Fruit fly (Drosophila melanogaster) whole organism, larva: Measurements from ENCODE around the gene bol.

Source experiments
- noc ChIP-seq: fragments of 200-800 bp; sonication (Bioruptor generic); optimal IDR thresholded peaks from 3 replicates; lab custom pipeline; 2019; ENCODE audit warnings: missing biosample characterization, mild to moderate bottlenecking, missing genetic modification characterization, moderate library complexity

bol gene

dm6 chr3L:9134349-9134748 lies at the start of gene bol, which contains the start of gene Dhpr:
bol (minus strand) TSS chr3L:9134405.
Dhpr (plus strand) TSS chr3L:9134560.
- TF ChIP-seq noc (tag; lab: Kevin White, UChicago) = no peak

- no peak for TF ChIP-seq noc (tag; lab: Kevin White, UChicago)
Measured at dm6 chr3L:9182053-9182572, 47.9 kb upstream of the bol start, which contains the start of gene Rdl. Rdl (minus strand) TSS chr3L:9182149.

dm6 chr3L:9151183-9151786 lies 17.1 kb upstream of the bol start:
- TF ChIP-seq noc (tag; lab: Kevin White, UChicago) = no peak

- TF ChIP-seq noc (tag; lab: Kevin White, UChicago) = no peak
Measured at dm6 chr3L:9141998-9142397, 7.8 kb upstream of the bol start.

- TF ChIP-seq noc (tag; lab: Kevin White, UChicago) = no peak
Measured at dm6 chr3L:9139553-9139952, 5.3 kb upstream of the bol start.

- no peak for TF ChIP-seq noc (tag; lab: Kevin White, UChicago)
Measured at dm6 chr3L:9136976-9137954, 3.1 kb upstream of the bol start, which contains the start of the genes Use1 and nwk. Use1 (minus strand) TSS chr3L:9137181. nwk (plus strand) TSS chr3L:9137860.

- no peak for TF ChIP-seq noc (tag; lab: Kevin White, UChicago)
Measured at dm6 chr3L:9135792-9136191, 1.6 kb upstream of the bol start.

- TF ChIP-seq noc (tag; lab: Kevin White, UChicago) = no peak
Measured at dm6 chr3L:9129583-9130146, 4.5 kb downstream of the bol start.

dm6 chr3L:9128700-9129582 lies 5.3 kb downstream of the bol start:
- TF ChIP-seq noc (tag; lab: Kevin White, UChicago) = no peak

dm6 chr3L:9127690-9128458 lies 6.3 kb downstream of the bol start:
- TF ChIP-seq noc (tag; lab: Kevin White, UChicago) = no peak

dm6 chr3L:9126888-9127689 lies 7.1 kb downstream of the bol start:
- TF ChIP-seq noc (tag; lab: Kevin White, UChicago) = peak; percentile 10

- no peak for TF ChIP-seq noc (tag; lab: Kevin White, UChicago)
Measured at dm6 chr3L:9126021-9126811, 8.0 kb downstream of the bol start.
